Fruit fly (Drosophila melanogaster): Measurements from ENCODE around the gene CG15019.

CG15019 gene

DNA sequence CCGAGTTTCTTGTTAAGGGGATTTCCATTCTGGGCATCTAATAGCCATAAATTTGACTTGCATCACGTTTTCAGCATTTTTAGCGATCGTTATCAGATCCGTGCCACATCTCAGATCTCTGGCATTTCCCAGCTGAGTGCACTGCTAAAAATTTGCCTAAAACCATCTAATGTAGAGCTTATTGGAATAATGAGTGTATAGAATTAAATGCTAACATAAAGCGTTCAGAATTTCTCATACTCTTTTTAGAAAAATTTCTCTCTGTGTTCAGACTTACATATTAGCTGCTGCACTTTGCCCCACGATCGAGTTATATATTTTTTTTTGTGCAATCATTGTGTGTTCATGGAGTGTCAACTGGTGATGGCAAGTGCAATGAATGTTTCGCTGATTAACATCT lies 1.9 kb upstream of the CG15019 start:
- peak; percentile 40 for TF ChIP-seq rgr (GFP tag; optimal IDR thresholded peaks at IDR 0.05)
- no peak for TF ChIP-seq OdsH (GFP tag; optimal IDR thresholded peaks at IDR 0.05)
- peak; percentile 27 for TF ChIP-seq tai (GFP tag; optimal IDR thresholded peaks at IDR 0.05)
- TF ChIP-seq fru (GFP tag; optimal IDR thresholded peaks at IDR 0.05): peak; percentile 15
- no peak for TF ChIP-seq CG9705 (GFP tag; optimal IDR thresholded peaks at IDR 0.05)
- TF ChIP-seq Rel (GFP tag; optimal IDR thresholded peaks at IDR 0.05): no peak
- TF ChIP-seq Rel (tag; optimal IDR thresholded peaks at IDR 0.05): no peak
- no peak for TF ChIP-seq Sp1 (GFP tag; optimal IDR thresholded peaks at IDR 0.05)
- peak; percentile 40 for TF ChIP-seq h (GFP tag; optimal IDR thresholded peaks at IDR 0.05)
- no peak for TF ChIP-seq Dif (GFP tag; optimal IDR thresholded peaks at IDR 0.05; ENCODE audit: partially characterized antibody)
- TF ChIP-seq Abd-B (GFP tag; optimal IDR thresholded peaks at IDR 0.05): no peak
- TF ChIP-seq Mio (GFP tag; optimal IDR thresholded peaks at IDR 0.05): no peak
- TF ChIP-seq br (GFP tag; optimal IDR thresholded peaks at IDR 0.05): peak; percentile 21
- peak; percentile 18 for TF ChIP-seq HLH106 (tag; optimal IDR thresholded peaks at IDR 0.05)
- peak; percentile 21 for TF ChIP-seq ey (GFP tag; optimal IDR thresholded peaks at IDR 0.05)
- no peak for TF ChIP-seq brk (GFP tag; optimal IDR thresholded peaks at IDR 0.05)
- TF ChIP-seq dl (GFP tag; optimal IDR thresholded peaks at IDR 0.05; ENCODE audit: insufficient read depth in 1 of 2, partially characterized antibody in 2 of 2): no peak
- TF ChIP-seq foxo (GFP tag; optimal IDR thresholded peaks at IDR 0.05): peak in 1 of 2 experiments; percentile 39
- no peak for TF ChIP-seq GATAd (GFP tag; optimal IDR thresholded peaks at IDR 0.05)

DNA sequence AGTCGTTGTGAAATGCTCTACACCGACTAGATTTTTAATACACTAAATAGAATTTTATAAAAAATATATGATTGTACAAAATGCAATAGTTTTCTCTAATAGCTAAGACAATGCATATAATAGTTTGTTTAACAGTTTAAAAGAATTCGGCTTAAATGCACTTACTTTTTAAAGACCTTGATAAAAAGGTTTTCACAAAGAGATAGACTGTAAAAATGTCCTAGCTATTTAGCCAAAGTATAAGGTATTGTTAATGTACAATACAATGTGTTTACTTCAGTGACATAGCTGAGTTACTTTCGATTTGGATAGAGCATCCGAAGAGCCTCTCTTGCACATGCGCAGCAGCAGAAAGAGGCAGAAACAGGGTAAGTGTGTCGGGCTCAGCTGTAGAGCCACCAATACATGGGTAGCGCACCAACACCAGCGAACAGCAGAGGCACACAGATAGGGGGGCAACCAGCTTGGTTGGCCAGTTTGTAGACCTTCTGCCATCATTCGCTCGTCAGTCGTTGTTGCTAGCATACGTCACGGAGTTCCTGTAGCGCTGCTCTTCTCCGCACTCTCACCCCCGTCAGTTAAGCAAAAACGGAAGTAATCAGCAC lies 896 bp upstream of the CG15019 start, which contains the start of gene TP53INP:
Gene TP53INP (plus strand): TSS at position 291 of the 605 bp plus-strand sequence.
- TF ChIP-seq Jra (GFP tag; optimal IDR thresholded peaks at IDR 0.05): peak; percentile 5
- peak; percentile 80 for TF ChIP-seq OdsH (GFP tag; optimal IDR thresholded peaks at IDR 0.05)
- TF ChIP-seq sv (GFP tag; optimal IDR thresholded peaks at IDR 0.05): peak; percentile 84
- TF ChIP-seq Mio (GFP tag; optimal IDR thresholded peaks at IDR 0.05): no peak
- peak; percentile 81 for TF ChIP-seq br (GFP tag; optimal IDR thresholded peaks at IDR 0.05)
- peak; percentile 87 for TF ChIP-seq fru (GFP tag; optimal IDR thresholded peaks at IDR 0.05)
- peak; percentile 30 for TF ChIP-seq Rel (GFP tag; optimal IDR thresholded peaks at IDR 0.05)
- TF ChIP-seq Rel (tag; optimal IDR thresholded peaks at IDR 0.05): peak; percentile 26
- TF ChIP-seq CrebA (GFP tag; optimal IDR thresholded peaks at IDR 0.05; ENCODE audit: borderline replicate concordance): no peak
- peak in 1 of 2 experiments; percentile 42 for TF ChIP-seq dl (GFP tag; optimal IDR thresholded peaks at IDR 0.05; ENCODE audit: insufficient read depth in 1 of 2, partially characterized antibody in 2 of 2)
- peak; percentile 82 for TF ChIP-seq rgr (GFP tag; optimal IDR thresholded peaks at IDR 0.05)
- peak; percentile 44 for TF ChIP-seq Vsx2 (GFP tag; optimal IDR thresholded peaks at IDR 0.05; ENCODE audit: partially characterized antibody)
- TF ChIP-seq brk (GFP tag; optimal IDR thresholded peaks at IDR 0.05): peak; percentile 41
- peak; percentile 57 for TF ChIP-seq Dif (GFP tag; optimal IDR thresholded peaks at IDR 0.05; ENCODE audit: partially characterized antibody)
- TF ChIP-seq Hnf4 (GFP tag; optimal IDR thresholded peaks at IDR 0.05): peak; percentile 65
- TF ChIP-seq usp (GFP tag; optimal IDR thresholded peaks at IDR 0.05): no peak
- no peak for TF ChIP-seq jim (GFP tag; optimal IDR thresholded peaks at IDR 0.05)
- no peak for TF ChIP-seq pan (optimal IDR thresholded peaks at IDR 0.05)
- peak; percentile 84 for TF ChIP-seq HLH106 (tag; optimal IDR thresholded peaks at IDR 0.05)
- TF ChIP-seq Abd-B (GFP tag; optimal IDR thresholded peaks at IDR 0.05): no peak
- TF ChIP-seq dmrt93B (GFP tag; optimal IDR thresholded peaks at IDR 0.05): peak; percentile 70
- peak; percentile 34 for TF ChIP-seq CG32264 (GFP tag; optimal IDR thresholded peaks at IDR 0.05)
- TF ChIP-seq Hr78 (GFP tag; optimal IDR thresholded peaks at IDR 0.05): no peak
- TF ChIP-seq tai (GFP tag; optimal IDR thresholded peaks at IDR 0.05): peak; percentile 29
- no peak for TF ChIP-seq N (GFP tag; optimal IDR thresholded peaks at IDR 0.05)
- peak; percentile 36 for TF ChIP-seq Hr83 (GFP tag; optimal IDR thresholded peaks at IDR 0.05; ENCODE audit: poor library complexity, severe bottlenecking)
- TF ChIP-seq Sp1 (GFP tag; optimal IDR thresholded peaks at IDR 0.05): peak; percentile 88
- no peak for TF ChIP-seq lola (GFP tag; optimal IDR thresholded peaks at IDR 0.05)
- no peak for TF ChIP-seq GATAd (GFP tag; optimal IDR thresholded peaks at IDR 0.05)
- peak; percentile 86 for TF ChIP-seq woc (GFP tag; optimal IDR thresholded peaks at IDR 0.05)
- no peak for TF ChIP-seq Dfd (GFP tag; optimal IDR thresholded peaks at IDR 0.05)
- peak; percentile 60 for TF ChIP-seq sage (GFP tag; optimal IDR thresholded peaks at IDR 0.05)
- TF ChIP-seq psq (GFP tag; optimal IDR thresholded peaks at IDR 0.05): peak; percentile 88
- peak; percentile 13 for TF ChIP-seq dsf (GFP tag; optimal IDR thresholded peaks at IDR 0.05; ENCODE audit: borderline replicate concordance)
- TF ChIP-seq CG9705 (GFP tag; optimal IDR thresholded peaks at IDR 0.05): peak; percentile 63
- peak; percentile 85 for TF ChIP-seq h (GFP tag; optimal IDR thresholded peaks at IDR 0.05)
- peak in 1 of 2 experiments; percentile 86 for TF ChIP-seq foxo (GFP tag; optimal IDR thresholded peaks at IDR 0.05)
- peak; percentile 73 for TF ChIP-seq ey (GFP tag; optimal IDR thresholded peaks at IDR 0.05)
- TF ChIP-seq Myc (optimal IDR thresholded peaks at IDR 0.05): no peak

Measured in whole organism, wandering third instar larva.